Fruit fly (Drosophila melanogaster) whole organism, embryonic: Measurements from ENCODE around the gene sac.

Source experiments
- Blimp-1 ChIP-seq: fragments of 200-800 bp; sonication (Bioruptor generic); optimal IDR thresholded peaks from 3 replicates; lab custom pipeline; 2018; ENCODE audit warnings: missing biosample characterization, missing genetic modification characterization, mild to moderate bottlenecking, moderate library complexity, missing genetic modification reagents
- BtbVII ChIP-seq: fragments of 200-800 bp; sonication (Bioruptor generic); optimal IDR thresholded peaks from 3 replicates; lab custom pipeline; 2017; ENCODE audit warnings: missing biosample characterization, mild to moderate bottlenecking, missing genetic modification characterization
- CG11093 ChIP-seq: fragments of 200-800 bp; sonication (Bioruptor generic); IDR thresholded peaks from 3 replicates; pipeline ENCODE4 v1.3.6; 2022; ENCODE audit warnings: missing biosample characterization, missing genetic modification characterization
- CG12071 ChIP-seq: fragments of 200-800 bp; sonication (Bioruptor generic); optimal IDR thresholded peaks from 3 replicates; lab custom pipeline; 2018; ENCODE audit warnings: missing biosample characterization, mild to moderate bottlenecking, missing genetic modification characterization
- CG12299 ChIP-seq: fragments of 200-800 bp; sonication (Bioruptor generic); optimal IDR thresholded peaks from 2 replicates; lab custom pipeline; 2018; ENCODE audit warnings: missing biosample characterization, mild to moderate bottlenecking, missing genetic modification characterization
- CG12769 ChIP-seq: fragments of 200-800 bp; sonication (Bioruptor generic); optimal IDR thresholded peaks from 2 replicates; lab custom pipeline; 2019; ENCODE audit warnings: missing biosample characterization, mild to moderate bottlenecking, missing genetic modification characterization, moderate library complexity
- CG1529 ChIP-seq: fragments of 200-800 bp; sonication (Bioruptor generic); optimal IDR thresholded peaks from 3 replicates; lab custom pipeline; 2018; ENCODE audit warnings: missing biosample characterization, missing genetic modification characterization
- CG16815 ChIP-seq: fragments of 200-800 bp; sonication (Bioruptor generic); optimal IDR thresholded peaks from 3 replicates; lab custom pipeline; 2017; ENCODE audit warnings: missing biosample characterization, mild to moderate bottlenecking, missing genetic modification characterization
- CG17385 ChIP-seq: fragments of 200-800 bp; sonication (Bioruptor generic); optimal IDR thresholded peaks from 3 replicates; lab custom pipeline; 2018; ENCODE audit warnings: missing biosample characterization, mild to moderate bottlenecking, missing genetic modification characterization
- CG17802 ChIP-seq: fragments of 200-800 bp; sonication (Bioruptor generic); optimal IDR thresholded peaks from 2 replicates; lab custom pipeline; 2018; ENCODE audit warnings: missing biosample characterization, mild to moderate bottlenecking, missing genetic modification characterization, moderate library complexity
- CG2120 ChIP-seq: fragments of 200-800 bp; sonication (Bioruptor generic); optimal IDR thresholded peaks from 3 replicates; lab custom pipeline; 2016; ENCODE audit warnings: missing biosample characterization, missing genetic modification characterization
- CG4360 ChIP-seq: fragments of 200-800 bp; sonication (Bioruptor generic); IDR thresholded peaks from 2 replicates; pipeline ENCODE4 v1.3.6; 2022; ENCODE audit warnings: missing biosample characterization, missing genetic modification characterization
- CG7839 ChIP-seq: fragments of 200-800 bp; sonication (Bioruptor generic); optimal IDR thresholded peaks from 3 replicates; lab custom pipeline; 2018; ENCODE audit warnings: missing biosample characterization, mild to moderate bottlenecking, missing genetic modification characterization, moderate library complexity
- CG8388 ChIP-seq: fragments of 200-800 bp; sonication (Bioruptor generic); optimal IDR thresholded peaks from 2 replicates; lab custom pipeline; 2019; ENCODE audit warnings: missing biosample characterization, mild to moderate bottlenecking, missing genetic modification characterization, moderate library complexity
- Doc3 ChIP-seq: fragments of 200-800 bp; sonication (Bioruptor generic); IDR thresholded peaks from 3 replicates; pipeline ENCODE4 v1.3.6; 2022; ENCODE audit warnings: missing biosample characterization, missing genetic modification characterization; ENCODE audit not compliant: partially characterized antibody
- Fer1 ChIP-seq: fragments of 200-800 bp; sonication (Bioruptor generic); optimal IDR thresholded peaks from 2 replicates; lab custom pipeline; 2017; ENCODE audit warnings: missing biosample characterization, mild to moderate bottlenecking, missing genetic modification characterization
- Fer3 ChIP-seq: fragments of 200-800 bp; sonication (Bioruptor generic); optimal IDR thresholded peaks from 2 replicates; lab custom pipeline; 2018; ENCODE audit warnings: missing biosample characterization, mild to moderate bottlenecking, missing genetic modification characterization, moderate library complexity
- GATAe ChIP-seq: fragments of 200-800 bp; sonication (Bioruptor generic); conservative IDR thresholded peaks from 2 replicates; pipeline ENCODE4 v1.3.6; 2022; ENCODE audit warnings: missing biosample characterization, missing genetic modification characterization
- HLHmδ ChIP-seq: fragments of 200-800 bp; sonication (Bioruptor generic); optimal IDR thresholded peaks from 2 replicates; lab custom pipeline; 2018; ENCODE audit warnings: missing biosample characterization, mild to moderate bottlenecking, missing genetic modification characterization, moderate library complexity
- Hey ChIP-seq: fragments of 200-800 bp; sonication (Bioruptor generic); optimal IDR thresholded peaks from 3 replicates; lab custom pipeline; 2018; ENCODE audit warnings: missing biosample characterization, mild to moderate bottlenecking, missing genetic modification characterization
- HmgZ ChIP-seq: fragments of 200-800 bp; sonication (Bioruptor generic); optimal IDR thresholded peaks from 2 replicates; lab custom pipeline; 2018; ENCODE audit warnings: missing biosample characterization, mild to moderate bottlenecking, missing genetic modification characterization
- Hr78 ChIP-seq, 2 experiments: fragments of 200-800 bp in 1 of 2; fragments of >200 bp in 1 of 2; sonication (Bioruptor generic) in 1 of 2; optimal IDR thresholded peaks; 2 replicates each; lab custom pipeline; 2017 to 2019; ENCODE audit warnings: missing biosample characterization in 2 of 2, missing genetic modification characterization in 2 of 2, mild to moderate bottlenecking in 1 of 2, moderate library complexity in 1 of 2
- Med ChIP-seq: fragments of 200-800 bp; sonication (Bioruptor generic); peaks from one replicate; lab custom pipeline; 2016; ENCODE audit warnings: missing biosample characterization, missing genetic modification characterization, mild to moderate bottlenecking, inconsistent platforms, moderate library complexity
- NK7.1 ChIP-seq: fragments of 200-800 bp; sonication (Bioruptor generic); optimal IDR thresholded peaks from 3 replicates; lab custom pipeline; 2016; ENCODE audit warnings: missing biosample characterization, missing genetic modification characterization
- Nf-YA ChIP-seq: fragments of 200-800 bp; sonication (Bioruptor generic); IDR thresholded peaks from 2 replicates; pipeline ENCODE4 v1.3.6; 2022; ENCODE audit warnings: missing biosample characterization, missing genetic modification characterization
- Pdp1 ChIP-seq, 2 experiments: fragments of 200-800 bp; sonication (Bioruptor generic); optimal IDR thresholded peaks; 3 replicates each; lab custom pipeline; 2016; ENCODE audit warnings: missing biosample characterization in 2 of 2, missing genetic modification characterization in 2 of 2, mild to moderate bottlenecking in 1 of 2, moderate library complexity in 1 of 2
- Trl ChIP-seq, 3 experiments: fragments of >200 bp in 2 of 3; fragments of 200-800 bp in 1 of 3; sonication (Bioruptor generic) in 1 of 3; optimal IDR thresholded peaks; 2 replicates in 1 of 3; 3 replicates in 2 of 3; lab custom pipeline; 2016 to 2017; ENCODE audit warnings: missing biosample characterization in 1 of 3, missing genetic modification characterization in 1 of 3
- abd-A ChIP-seq: fragments of 200-800 bp; sonication (Bioruptor generic); optimal IDR thresholded peaks from 3 replicates; lab custom pipeline; 2019; ENCODE audit warnings: missing biosample characterization, mild to moderate bottlenecking, missing genetic modification characterization, moderate library complexity
- crol ChIP-seq: fragments of 200-800 bp; sonication (Bioruptor generic); IDR thresholded peaks from 2 replicates; pipeline ENCODE4 v1.3.6; 2022; ENCODE audit warnings: missing biosample characterization, missing genetic modification characterization
- cwo ChIP-seq: fragments of 200-800 bp; sonication (Bioruptor generic); optimal IDR thresholded peaks from 3 replicates; lab custom pipeline; 2017; ENCODE audit warnings: missing biosample characterization, missing genetic modification characterization, mild to moderate bottlenecking, moderate library complexity, missing genetic modification reagents
- da ChIP-seq: fragments of 200-800 bp; sonication (Bioruptor generic); optimal IDR thresholded peaks from 2 replicates; lab custom pipeline; 2016; ENCODE audit warnings: missing biosample characterization, missing genetic modification characterization
- gsb ChIP-seq: fragments of 200-800 bp; sonication (Bioruptor generic); IDR thresholded peaks from 2 replicates; pipeline ENCODE4 v1.3.6; 2022; ENCODE audit warnings: missing biosample characterization, missing genetic modification characterization
- prd ChIP-seq, 3 experiments: fragments of >200 bp in 2 of 3; fragments of 200-800 bp in 1 of 3; sonication (Bioruptor generic) in 1 of 3; optimal IDR thresholded peaks in 2 of 3; IDR thresholded peaks in 1 of 3; 2 replicates in 2 of 3; 3 replicates in 1 of 3; pipeline versions ENCODE4 v1.3.6 to Lab custom; 2017 to 2022; ENCODE audit warnings: missing biosample characterization in 1 of 3, missing genetic modification characterization in 1 of 3
- sens-2 ChIP-seq: fragments of 200-800 bp; sonication (Bioruptor generic); IDR thresholded peaks from 2 replicates; pipeline ENCODE4 v1.3.6; 2022; ENCODE audit warnings: missing biosample characterization, missing genetic modification characterization
- sna ChIP-seq: fragments of 200-800 bp; sonication (Bioruptor generic); IDR thresholded peaks from 2 replicates; pipeline ENCODE4 v1.3.6; 2022; ENCODE audit warnings: missing biosample characterization, missing genetic modification characterization; ENCODE audit not compliant: partially characterized antibody
- tna ChIP-seq: fragments of 200-800 bp; sonication (Bioruptor generic); IDR thresholded peaks from 2 replicates; pipeline ENCODE4 v1.3.6; 2022; ENCODE audit warnings: missing biosample characterization, missing genetic modification characterization; ENCODE audit not compliant: partially characterized antibody
- twi ChIP-seq: fragments of 200-800 bp; optimal IDR thresholded peaks from 2 replicates; lab custom pipeline; 2019; ENCODE audit warnings: missing biosample characterization, mild to moderate bottlenecking, missing genetic modification characterization, moderate library complexity
- vvl ChIP-seq: fragments of 200-800 bp; sonication (Bioruptor generic); IDR thresholded peaks from 2 replicates; pipeline ENCODE4 v1.3.6; 2022; ENCODE audit warnings: missing biosample characterization, missing genetic modification characterization
- yki ChIP-seq: fragments of >200 bp; optimal IDR thresholded peaks from 3 replicates; lab custom pipeline; 2018

The sac gene

dm6 chr3R:4452345-4453044 is 28.1 kb upstream of the sac start (continued):
- peak; percentile 16 for TF ChIP-seq CG12769 (tag; lab: Kevin White, UChicago)
- no peak for TF ChIP-seq CG8388 (GFP tag; lab: Kevin White, UChicago)
- no peak for TF ChIP-seq CG12299 (tag; lab: Kevin White, UChicago)
- 0 out of 2 replicates have a peak, but pooled peaks have one; percentile 17 for TF ChIP-seq sna (GFP tag; lab: Robert Waterston, UW)
- TF ChIP-seq CG7839 (tag; lab: Kevin White, UChicago) = no peak
- no peak for TF ChIP-seq prd (optimal IDR thresholded peaks at IDR 0.05; lab: Kevin White, UChicago)
- TF ChIP-seq prd (GFP tag; IDR thresholded peaks at IDR 0.05; lab: Robert Waterston, UW) = no peak
- peak; percentile 72 for TF ChIP-seq crol (GFP tag; lab: Robert Waterston, UW)
- TF ChIP-seq CG4360 (GFP tag; lab: Robert Waterston, UW) = peak; percentile 76
- TF ChIP-seq Doc3 (GFP tag; lab: Robert Waterston, UW) = peak; percentile 34; the same call in 1 of the 3 replicates
- peak; percentile 31 for TF ChIP-seq Fer1
- no peak for TF ChIP-seq CG11093 (GFP tag; lab: Robert Waterston, UW)
- peak; percentile 83 for TF ChIP-seq twi (tag; lab: Kevin White, UChicago)
- TF ChIP-seq CG2120 = no peak
- no peak for TF ChIP-seq tna (GFP tag; lab: Robert Waterston, UW)
- TF ChIP-seq Trl (optimal IDR thresholded peaks at IDR 0.05; lab: Kevin White, UChicago) = peak; percentile 89 to 98
- no peak for TF ChIP-seq Trl (GFP tag; optimal IDR thresholded peaks at IDR 0.05; lab: Kevin White, UChicago)
- peak; percentile 27; the same call in 1 of the 2 replicates for TF ChIP-seq vvl (GFP tag; lab: Robert Waterston, UW)
- TF ChIP-seq Med (GFP tag; lab: Kevin White, UChicago) = peak; percentile 39
- TF ChIP-seq CG16815 (GFP tag; lab: Kevin White, UChicago) = no peak
- TF ChIP-seq gsb = no peak
- TF ChIP-seq CG1529 (GFP tag; lab: Kevin White, UChicago) = no peak
- TF ChIP-seq Nf-YA (GFP tag; lab: Robert Waterston, UW) = no peak
- no peak for TF ChIP-seq NK7.1 (GFP tag; lab: Kevin White, UChicago)
- peak; percentile 16 for TF ChIP-seq cwo
- TF ChIP-seq CG12071 (GFP tag; lab: Kevin White, UChicago) = peak; percentile 2
- peak; percentile 55 for TF ChIP-seq CG17385 (GFP tag; lab: Kevin White, UChicago)
- TF ChIP-seq GATAe (GFP tag; lab: Robert Waterston, UW) = peak; percentile 74
- peak in 1 of 2 experiments; percentile 99 for TF ChIP-seq Pdp1 (GFP tag; optimal IDR thresholded peaks at IDR 0.05; lab: Kevin White, UChicago)
- TF ChIP-seq Hr78 (GFP tag; optimal IDR thresholded peaks at IDR 0.05; lab: Kevin White, UChicago) = peak in 1 of 2 experiments; percentile 41
- no peak for TF ChIP-seq HmgZ
- no peak for TF ChIP-seq BtbVII
- TF ChIP-seq da (GFP tag; lab: Kevin White, UChicago) = no peak
- TF ChIP-seq sens-2 (GFP tag; lab: Robert Waterston, UW) = no peak
- TF ChIP-seq Fer3 (tag; lab: Kevin White, UChicago) = no peak
- no peak for TF ChIP-seq Hey (tag; lab: Kevin White, UChicago)
- peak; percentile 39 for TF ChIP-seq HLHmδ (GFP tag; lab: Kevin White, UChicago)
- TF ChIP-seq CG17802 (tag; lab: Kevin White, UChicago) = no peak
- peak; percentile 2 for TF ChIP-seq abd-A (tag; lab: Kevin White, UChicago)
- peak; percentile 96 for TF ChIP-seq yki (lab: Kevin White, UChicago)
- TF ChIP-seq Blimp-1 = peak; percentile 71
